Worm (Caenorhabditis elegans): Measurements from ENCODE around the gene ebax-1.

ebax-1 gene

ce11 chrIV:10252886-10253639 lies 33.7 kb upstream of the ebax-1 start:
- TF ChIP-seq unc-130 (tag; optimal IDR thresholded peaks at IDR 0.05) (no peak), efl-1 (optimal IDR thresholded peaks at IDR 0.05) (no peak), efl-1 (GFP tag; optimal IDR thresholded peaks at IDR 0.05 in 1 of 2) (peak in 1 of 2 experiments; percentile 77), elt-2 (tag; optimal IDR thresholded peaks at IDR 0.05) (no peak), unc-30 (tag; optimal IDR thresholded peaks at IDR 0.05) (no peak), sox-4 (tag; optimal IDR thresholded peaks at IDR 0.05) (no peak), lin-13 (GFP tag; optimal IDR thresholded peaks at IDR 0.05) (no peak), lin-35 (GFP tag; optimal IDR thresholded peaks at IDR 0.05) (no peak), pax-3 (tag; optimal IDR thresholded peaks at IDR 0.05) (peak; percentile 60), dsc-1 (tag; optimal IDR thresholded peaks at IDR 0.05) (peak; percentile 98), nhr-12 (tag; optimal IDR thresholded peaks at IDR 0.05) (no peak), unc-86 (tag; optimal IDR thresholded peaks at IDR 0.05) (no peak), nhr-28 (tag; optimal IDR thresholded peaks at IDR 0.05) (no peak), unc-62 (GFP tag; optimal IDR thresholded peaks at IDR 0.05) (no peak), xbp-1 (tag; optimal IDR thresholded peaks at IDR 0.05) (no peak), nhr-84 (tag; optimal IDR thresholded peaks at IDR 0.05) (no peak), ceh-88 (GFP tag; IDR thresholded peaks at IDR 0.05) (0 out of 2 replicates have a peak, but pooled peaks have one; percentile 6), lin-15B (tag; optimal IDR thresholded peaks at IDR 0.05) (peak; percentile 11), nhr-71 (tag; optimal IDR thresholded peaks at IDR 0.05) (no peak), alr-1 (tag; optimal IDR thresholded peaks at IDR 0.05; ENCODE audit: borderline replicate concordance) (no peak)

ce11 chrIV:10259557-10259956 lies 27.2 kb upstream of the ebax-1 start, which contains the start of gene F01G10.9:
F01G10.9 (minus strand) TSS chrIV:10259657.
- no peak for TF ChIP-seq lin-13 (GFP tag; optimal IDR thresholded peaks at IDR 0.05)
- TF ChIP-seq efl-1 (optimal IDR thresholded peaks at IDR 0.05), result no peak
- TF ChIP-seq efl-1 (GFP tag; optimal IDR thresholded peaks at IDR 0.05 in 1 of 2), result peak in 1 of 2 experiments; percentile 19
- TF ChIP-seq blmp-1 (tag; optimal IDR thresholded peaks at IDR 0.05), result peak; percentile 24
- no peak for TF ChIP-seq lin-15B (tag; optimal IDR thresholded peaks at IDR 0.05)
- TF ChIP-seq nhr-71 (tag; optimal IDR thresholded peaks at IDR 0.05), result no peak
- no peak for TF ChIP-seq dsc-1 (tag; optimal IDR thresholded peaks at IDR 0.05)

- TF ChIP-seq lin-14 (GFP tag; optimal IDR thresholded peaks at IDR 0.05), result peak; percentile 49
- TF ChIP-seq ceh-8 (GFP tag; optimal IDR thresholded peaks at IDR 0.05), result no peak
- peak; percentile 79 for TF ChIP-seq nhr-85 (tag)
- no peak for TF ChIP-seq aly-2 (tag; optimal IDR thresholded peaks at IDR 0.05)
- TF ChIP-seq hpl-2 (GFP tag; optimal IDR thresholded peaks at IDR 0.05), result no peak
- TF ChIP-seq ceh-63 (GFP tag; optimal IDR thresholded peaks at IDR 0.05), result no peak
- TF ChIP-seq sup-37 (GFP tag; optimal IDR thresholded peaks at IDR 0.05), result no peak
- no peak for TF ChIP-seq ztf-4 (tag; optimal IDR thresholded peaks at IDR 0.05)
- TF ChIP-seq lsy-2 (tag; optimal IDR thresholded peaks at IDR 0.05), result peak in 1 of 2 experiments; percentile 19
- peak in 4 of 6 experiments; percentile 64 to 94 (median 82) for TF ChIP-seq elt-3 (tag; optimal IDR thresholded peaks at IDR 0.05)
- peak; percentile 79 for TF ChIP-seq blmp-1 (tag; optimal IDR thresholded peaks at IDR 0.05)
- TF ChIP-seq ztf-11 (tag; optimal IDR thresholded peaks at IDR 0.05), result no peak
- no peak for TF ChIP-seq F16B12.6 (tag; optimal IDR thresholded peaks at IDR 0.05)
Measured at ce11 chrIV:10261061-10261460, 25.7 kb upstream of the ebax-1 start.

- no peak for TF ChIP-seq pax-3 (tag; optimal IDR thresholded peaks at IDR 0.05)
- no peak for TF ChIP-seq ceh-90 (tag; optimal IDR thresholded peaks at IDR 0.05)
- peak; percentile 69 for TF ChIP-seq elt-2 (tag; optimal IDR thresholded peaks at IDR 0.05)
- no peak for TF ChIP-seq C16A3.4 (tag; optimal IDR thresholded peaks at IDR 0.05)
- TF ChIP-seq efl-1 (optimal IDR thresholded peaks at IDR 0.05), result no peak
- peak in 1 of 2 experiments; percentile 24 for TF ChIP-seq efl-1 (GFP tag; optimal IDR thresholded peaks at IDR 0.05 in 1 of 2)
- no peak for TF ChIP-seq Y116A8C.19 (tag; optimal IDR thresholded peaks at IDR 0.05; ENCODE audit: borderline replicate concordance)
Measured at ce11 chrIV:10269137-10269933, 17.4 kb upstream of the ebax-1 start, which contains the start of the genes nspd-7 and Y43C5A.2. nspd-7 (minus strand) TSS chrIV:10269187. Y43C5A.2 (plus strand) TSS chrIV:10269883.

All from whole organism, L1 larva.